Fruit fly (Drosophila melanogaster): ENCODE data around the gene Pgam5.

The Pgam5 gene

dm6 chrX:1854070-1854469, 19.3 kb downstream of the Pgam5 start (continued):
- TF ChIP-seq CG1603 (tag; optimal IDR thresholded peaks at IDR 0.05) (peak; percentile 13), CG14441 (GFP tag; IDR thresholded peaks at IDR 0.05) (peak; percentile 55; the same call in 1 of the 2 replicates), CG3838 (GFP tag; optimal IDR thresholded peaks at IDR 0.05) (peak; percentile 42), nau (GFP tag; optimal IDR thresholded peaks at IDR 0.05) (peak; percentile 83), CG18599 (GFP tag; optimal IDR thresholded peaks at IDR 0.05) (peak; percentile 96), sr (GFP tag; IDR thresholded peaks at IDR 0.05) (peak; percentile 52; the same call in 2 of the 3 replicates), fd3F (GFP tag; optimal IDR thresholded peaks at IDR 0.05) (peak; percentile 69), CG3407 (GFP tag; optimal IDR thresholded peaks at IDR 0.05) (peak; percentile 9), CrebB (tag; optimal IDR thresholded peaks at IDR 0.05) (peak; percentile 82), p53 (GFP tag; optimal IDR thresholded peaks at IDR 0.05) (peak; percentile 31), bbx (GFP tag; IDR thresholded peaks at IDR 0.05; ENCODE audit: partially characterized antibody) (no peak), sqz (GFP tag; optimal IDR thresholded peaks at IDR 0.05) (no peak), nmo (GFP tag; optimal IDR thresholded peaks at IDR 0.05) (no peak), fru (optimal IDR thresholded peaks at IDR 0.05) (no peak), pita (GFP tag; optimal IDR thresholded peaks at IDR 0.05) (no peak), tll (GFP tag; optimal IDR thresholded peaks at IDR 0.05) (no peak), tx (GFP tag; optimal IDR thresholded peaks at IDR 0.05) (peak; percentile 32), bsh (GFP tag; optimal IDR thresholded peaks at IDR 0.05) (no peak), CG5953 (GFP tag; IDR thresholded peaks at IDR 0.05) (peak; percentile 51; the same call in 1 of the 2 replicates), dmrt11E (tag; optimal IDR thresholded peaks at IDR 0.05) (no peak), esg (GFP tag; conservative IDR thresholded peaks at IDR 0.05) (no peak), CG15011 (GFP tag; optimal IDR thresholded peaks at IDR 0.05) (peak; percentile 67), ci (GFP tag; IDR thresholded peaks at IDR 0.05) (peak; percentile 61; the same call in 2 of the 3 replicates), kni (GFP tag; optimal IDR thresholded peaks at IDR 0.05) (no peak), cato (GFP tag; optimal IDR thresholded peaks at IDR 0.05; ENCODE audit: borderline replicate concordance) (no peak), CG10979 (tag; optimal IDR thresholded peaks at IDR 0.05) (no peak), gsb (GFP tag; IDR thresholded peaks at IDR 0.05) (peak; percentile 51; the same call in 1 of the 2 replicates), CG4854 (GFP tag; optimal IDR thresholded peaks at IDR 0.05) (peak; percentile 72), cwo (GFP tag; optimal IDR thresholded peaks at IDR 0.05) (peak; percentile 80), slbo (GFP tag; IDR thresholded peaks at IDR 0.05) (peak; percentile 40), unpg (GFP tag; optimal IDR thresholded peaks at IDR 0.05) (peak; percentile 36), tgo (GFP tag; IDR thresholded peaks at IDR 0.05) (peak; percentile 47; the same call in 1 of the 3 replicates), Dip3 (GFP tag; optimal IDR thresholded peaks at IDR 0.05) (peak; percentile 16), so (GFP tag; IDR thresholded peaks at IDR 0.05) (peak; percentile 87; the same call in 2 of the 3 replicates), CG11085 (GFP tag; IDR thresholded peaks at IDR 0.05) (no peak), hkb (optimal IDR thresholded peaks at IDR 0.05) (no peak), hkb (GFP tag; IDR thresholded peaks at IDR 0.05) (peak; percentile 89), ftz-f1 (GFP tag; optimal IDR thresholded peaks at IDR 0.05) (no peak), ase (GFP tag; IDR thresholded peaks at IDR 0.05) (peak; percentile 57; the same call in 2 of the 3 replicates), Ssrp (tag; optimal IDR thresholded peaks at IDR 0.05) (no peak), CG3065 (GFP tag; optimal IDR thresholded peaks at IDR 0.05) (no peak), CG15479 (GFP tag; optimal IDR thresholded peaks at IDR 0.05) (no peak), trem (tag; optimal IDR thresholded peaks at IDR 0.05) (no peak), row (GFP tag; IDR thresholded peaks at IDR 0.05) (0 out of 3 replicates have a peak, but pooled peaks have one; percentile 7), CG1647 (GFP tag; optimal IDR thresholded peaks at IDR 0.05) (peak; percentile 12), CG3847 (GFP tag; IDR thresholded peaks at IDR 0.05) (peak; percentile 52), Fer2 (tag; optimal IDR thresholded peaks at IDR 0.05) (peak; percentile 51), CG7556 (GFP tag; optimal IDR thresholded peaks at IDR 0.05) (peak; percentile 72), prd (optimal IDR thresholded peaks at IDR 0.05) (no peak), prd (GFP tag; IDR thresholded peaks at IDR 0.05) (0 out of 3 replicates have a peak, but pooled peaks have one; percentile 20)

All from whole organism, embryonic.